Comparison of ENCODE assay signal across 1 fruit fly cellular context in genomic region chr2L:8001694-8002627, dm6.
TF ChIP-seq lines count a peak whose summit lies in the region.

No protein-coding gene starts in this region.

TF ChIP-seq in whole organism, embryonic, 481 proteins besides CTCF, POLR2A, EP300 and RAD21 (continued from another document and continues in another):
- TF ChIP-seq al (GFP tag; IDR thresholded peaks at IDR 0.05; lab: Robert Waterston, UW): peak; percentile 74; the same call in 1 of the 2 replicates
- TF ChIP-seq rib (GFP tag; IDR thresholded peaks at IDR 0.05; lab: Robert Waterston, UW): 0 out of 2 replicates have a peak, but pooled peaks have one; percentile 28
- TF ChIP-seq bigmax (GFP tag; optimal IDR thresholded peaks at IDR 0.05; lab: Kevin White, UChicago): no peak
- peak; percentile 86 for TF ChIP-seq CG3847 (GFP tag; IDR thresholded peaks at IDR 0.05; lab: Robert Waterston, UW)
- TF ChIP-seq ash1 (GFP tag; optimal IDR thresholded peaks at IDR 0.05; lab: Kevin White, UChicago): no peak
- TF ChIP-seq CG9609 (GFP tag; optimal IDR thresholded peaks at IDR 0.05; lab: Kevin White, UChicago): peak; percentile 71
- TF ChIP-seq mirr (GFP tag; optimal IDR thresholded peaks at IDR 0.05; lab: Kevin White, UChicago): peak; percentile 71
- peak; percentile 91 for TF ChIP-seq lab (GFP tag; optimal IDR thresholded peaks at IDR 0.05; lab: Kevin White, UChicago)
- TF ChIP-seq sob (GFP tag; IDR thresholded peaks at IDR 0.05; lab: Robert Waterston, UW): peak; percentile 87
- TF ChIP-seq CG34224 (GFP tag; IDR thresholded peaks at IDR 0.05; lab: Robert Waterston, UW; ENCODE audit: partially characterized antibody): no peak; the same call in 2 of the 3 replicates
- peak; percentile 65 for TF ChIP-seq CG9876 (GFP tag; optimal IDR thresholded peaks at IDR 0.05; lab: Kevin White, UChicago)
- peak; percentile 78 for TF ChIP-seq Antp (GFP tag; optimal IDR thresholded peaks at IDR 0.05; lab: Kevin White, UChicago)
- TF ChIP-seq CG2120 (GFP tag; optimal IDR thresholded peaks at IDR 0.05; lab: Kevin White, UChicago): peak; percentile 89
- no peak for TF ChIP-seq bbx (GFP tag; IDR thresholded peaks at IDR 0.05; lab: Robert Waterston, UW; ENCODE audit: partially characterized antibody)
- peak; percentile 59 for TF ChIP-seq sens-2 (GFP tag; IDR thresholded peaks at IDR 0.05; lab: Robert Waterston, UW)
- TF ChIP-seq crc (GFP tag; optimal IDR thresholded peaks at IDR 0.05; lab: Kevin White, UChicago): peak; percentile 69
- no peak for TF ChIP-seq CG42726 (GFP tag; IDR thresholded peaks at IDR 0.05; lab: Robert Waterston, UW; ENCODE audit: partially characterized antibody)
- peak; percentile 80; the same call in 2 of the 3 replicates for TF ChIP-seq CG11093 (GFP tag; IDR thresholded peaks at IDR 0.05; lab: Robert Waterston, UW)
- TF ChIP-seq maf-S (GFP tag; optimal IDR thresholded peaks at IDR 0.05; lab: Kevin White, UChicago): peak; percentile 68
- TF ChIP-seq YL-1 (GFP tag; optimal IDR thresholded peaks at IDR 0.05; lab: Kevin White, UChicago): peak; percentile 61
- TF ChIP-seq Xbp1 (GFP tag; optimal IDR thresholded peaks at IDR 0.05; lab: Kevin White, UChicago): peak; percentile 90
- TF ChIP-seq CG34376 (GFP tag; optimal IDR thresholded peaks at IDR 0.05; lab: Kevin White, UChicago): peak; percentile 84
- TF ChIP-seq Jarid2 (GFP tag; optimal IDR thresholded peaks at IDR 0.05; lab: Kevin White, UChicago): peak; percentile 71
- TF ChIP-seq Dbx (GFP tag; IDR thresholded peaks at IDR 0.05; lab: Robert Waterston, UW): peak; percentile 76
- no peak for TF ChIP-seq vnd (GFP tag; IDR thresholded peaks at IDR 0.05; lab: Robert Waterston, UW; ENCODE audit: partially characterized antibody)
- peak; percentile 74 for TF ChIP-seq jumu (GFP tag; optimal IDR thresholded peaks at IDR 0.05; lab: Kevin White, UChicago)
- TF ChIP-seq sens (GFP tag; lab: Kevin White, UChicago): peak; percentile 95
- TF ChIP-seq CG10959 (GFP tag; IDR thresholded peaks at IDR 0.05; lab: Robert Waterston, UW): peak; percentile 40; the same call in 1 of the 2 replicates
- no peak for TF ChIP-seq cg (GFP tag; optimal IDR thresholded peaks at IDR 0.05; lab: Kevin White, UChicago)
- peak; percentile 82 for TF ChIP-seq Camta (GFP tag; optimal IDR thresholded peaks at IDR 0.05; lab: Kevin White, UChicago)
- peak; percentile 92 for TF ChIP-seq CG2712 (tag; optimal IDR thresholded peaks at IDR 0.05; lab: Kevin White, UChicago)
- peak; percentile 85 for TF ChIP-seq CG11723 (GFP tag; optimal IDR thresholded peaks at IDR 0.05; lab: Kevin White, UChicago)
- peak; percentile 93 for TF ChIP-seq Sox100B (GFP tag; optimal IDR thresholded peaks at IDR 0.05; lab: Kevin White, UChicago)
- peak; percentile 94 for TF ChIP-seq nmo (GFP tag; optimal IDR thresholded peaks at IDR 0.05; lab: Kevin White, UChicago)
- TF ChIP-seq Ada2b (GFP tag; IDR thresholded peaks at IDR 0.05; lab: Robert Waterston, UW): peak; percentile 90
- no peak for TF ChIP-seq lov (optimal IDR thresholded peaks at IDR 0.05; lab: Kevin White, UChicago)
- TF ChIP-seq lov (GFP tag; IDR thresholded peaks at IDR 0.05; lab: Robert Waterston, UW): 0 out of 3 replicates have a peak, but pooled peaks have one; percentile 59
- no peak for TF ChIP-seq sc (optimal IDR thresholded peaks at IDR 0.05; lab: Kevin White, UChicago)
- peak; percentile 81 for TF ChIP-seq sc (GFP tag; optimal IDR thresholded peaks at IDR 0.05; lab: Kevin White, UChicago)
- peak; percentile 80 for TF ChIP-seq CG4820 (GFP tag; optimal IDR thresholded peaks at IDR 0.05; lab: Kevin White, UChicago)
- peak; percentile 89 for TF ChIP-seq HHEX (GFP tag; optimal IDR thresholded peaks at IDR 0.05; lab: Kevin White, UChicago)
- TF ChIP-seq fd102C (GFP tag; optimal IDR thresholded peaks at IDR 0.05; lab: Kevin White, UChicago): peak; percentile 65
- peak; percentile 78 for TF ChIP-seq CG14014 (GFP tag; IDR thresholded peaks at IDR 0.05; lab: Robert Waterston, UW)
- TF ChIP-seq Trl (optimal IDR thresholded peaks at IDR 0.05; lab: Kevin White, UChicago): no peak
- peak; percentile 11 for TF ChIP-seq Trl (GFP tag; optimal IDR thresholded peaks at IDR 0.05; lab: Kevin White, UChicago)
- TF ChIP-seq nerfin-2 (GFP tag; IDR thresholded peaks at IDR 0.05; lab: Robert Waterston, UW; ENCODE audit: partially characterized antibody): no peak
- TF ChIP-seq CG18599 (GFP tag; optimal IDR thresholded peaks at IDR 0.05; lab: Kevin White, UChicago): peak; percentile 89
- TF ChIP-seq br (optimal IDR thresholded peaks at IDR 0.05; lab: Kevin White, UChicago): no peak
- peak; percentile 80 for TF ChIP-seq Sox102F (GFP tag; optimal IDR thresholded peaks at IDR 0.05; lab: Kevin White, UChicago)
- TF ChIP-seq CG6791 (GFP tag; IDR thresholded peaks at IDR 0.05; lab: Robert Waterston, UW; ENCODE audit: partially characterized antibody): no peak
- TF ChIP-seq CG12104 (GFP tag; optimal IDR thresholded peaks at IDR 0.05; lab: Kevin White, UChicago): peak; percentile 90
- peak; percentile 80; the same call in 2 of the 3 replicates for TF ChIP-seq ci (GFP tag; IDR thresholded peaks at IDR 0.05; lab: Robert Waterston, UW)
- peak; percentile 60 for TF ChIP-seq CG18011 (GFP tag; optimal IDR thresholded peaks at IDR 0.05; lab: Kevin White, UChicago)
- TF ChIP-seq peb (GFP tag; IDR thresholded peaks at IDR 0.05; lab: Robert Waterston, UW): peak; percentile 66
- peak; percentile 62 for TF ChIP-seq Hmx (GFP tag; optimal IDR thresholded peaks at IDR 0.05; lab: Kevin White, UChicago)
- peak; percentile 89 for TF ChIP-seq tin (GFP tag; optimal IDR thresholded peaks at IDR 0.05; lab: Kevin White, UChicago)
- peak; percentile 13 for TF ChIP-seq Hey (tag; optimal IDR thresholded peaks at IDR 0.05; lab: Kevin White, UChicago)
- peak; percentile 84 for TF ChIP-seq az2 (GFP tag; optimal IDR thresholded peaks at IDR 0.05; lab: Kevin White, UChicago)
- TF ChIP-seq Drgx (GFP tag; IDR thresholded peaks at IDR 0.05; lab: Robert Waterston, UW): peak; percentile 91
- peak; percentile 42 for TF ChIP-seq Fer2 (tag; optimal IDR thresholded peaks at IDR 0.05; lab: Kevin White, UChicago)
- peak; percentile 79 for TF ChIP-seq shn (GFP tag; optimal IDR thresholded peaks at IDR 0.05; lab: Kevin White, UChicago)
- TF ChIP-seq CG6689 (GFP tag; IDR thresholded peaks at IDR 0.05; lab: Robert Waterston, UW): peak; percentile 85
- TF ChIP-seq CG8089 (GFP tag; optimal IDR thresholded peaks at IDR 0.05; lab: Kevin White, UChicago): peak; percentile 77
- peak; percentile 66; the same call in 2 of the 3 replicates for TF ChIP-seq CG2889 (GFP tag; IDR thresholded peaks at IDR 0.05; lab: Robert Waterston, UW)
- peak; percentile 41; the same call in 1 of the 3 replicates for TF ChIP-seq jigr1 (GFP tag; IDR thresholded peaks at IDR 0.05; lab: Robert Waterston, UW)
- peak; percentile 58 for TF ChIP-seq sima (GFP tag; optimal IDR thresholded peaks at IDR 0.05; lab: Kevin White, UChicago)
- TF ChIP-seq CG13624 (GFP tag; optimal IDR thresholded peaks at IDR 0.05; lab: Kevin White, UChicago): peak; percentile 86
- TF ChIP-seq CG18619 (GFP tag; optimal IDR thresholded peaks at IDR 0.05; lab: Kevin White, UChicago): peak; percentile 88
- TF ChIP-seq CG8290 (GFP tag; optimal IDR thresholded peaks at IDR 0.05; lab: Kevin White, UChicago): peak; percentile 37
- peak in 1 of 2 experiments; percentile 67 for TF ChIP-seq CG8290 (tag; optimal IDR thresholded peaks at IDR 0.05; lab: Kevin White, UChicago)
- TF ChIP-seq da (GFP tag; optimal IDR thresholded peaks at IDR 0.05; lab: Kevin White, UChicago): peak; percentile 30
- TF ChIP-seq CG3281 (GFP tag; optimal IDR thresholded peaks at IDR 0.05; lab: Kevin White, UChicago): peak; percentile 91
- no peak for TF ChIP-seq sr (GFP tag; IDR thresholded peaks at IDR 0.05; lab: Robert Waterston, UW)
- peak; percentile 74; the same call in 2 of the 3 replicates for TF ChIP-seq otp (GFP tag; IDR thresholded peaks at IDR 0.05; lab: Robert Waterston, UW)
- TF ChIP-seq Spps (tag; optimal IDR thresholded peaks at IDR 0.05; lab: Kevin White, UChicago): peak; percentile 64
- peak; percentile 90 for TF ChIP-seq CG10209 (GFP tag; optimal IDR thresholded peaks at IDR 0.05; lab: Kevin White, UChicago)
- peak; percentile 100 for TF ChIP-seq cwo (GFP tag; optimal IDR thresholded peaks at IDR 0.05; lab: Kevin White, UChicago)
- peak; percentile 84 for TF ChIP-seq nom (GFP tag; optimal IDR thresholded peaks at IDR 0.05; lab: Kevin White, UChicago)
- peak; percentile 85 for TF ChIP-seq sug (tag; optimal IDR thresholded peaks at IDR 0.05; lab: Kevin White, UChicago)
- 0 out of 3 replicates have a peak, but pooled peaks have one; percentile 50 for TF ChIP-seq ken (GFP tag; IDR thresholded peaks at IDR 0.05; lab: Robert Waterston, UW)
- peak; percentile 75 for TF ChIP-seq Six4 (GFP tag; optimal IDR thresholded peaks at IDR 0.05; lab: Kevin White, UChicago)
- peak; percentile 90 for TF ChIP-seq Atf-2 (GFP tag; optimal IDR thresholded peaks at IDR 0.05; lab: Kevin White, UChicago)
- TF ChIP-seq eyg (GFP tag; optimal IDR thresholded peaks at IDR 0.05; lab: Kevin White, UChicago): peak; percentile 63
- no peak for TF ChIP-seq dimm (GFP tag; IDR thresholded peaks at IDR 0.05; lab: Robert Waterston, UW)
- peak; percentile 54; the same call in 1 of the 2 replicates for TF ChIP-seq CG17612 (GFP tag; IDR thresholded peaks at IDR 0.05; lab: Robert Waterston, UW)
- TF ChIP-seq oc (tag; optimal IDR thresholded peaks at IDR 0.05; lab: Kevin White, UChicago): peak; percentile 64
- TF ChIP-seq ab (GFP tag; optimal IDR thresholded peaks at IDR 0.05; lab: Kevin White, UChicago): peak; percentile 35
- peak; percentile 91 for TF ChIP-seq Ptx1 (GFP tag; IDR thresholded peaks at IDR 0.05; lab: Robert Waterston, UW)
- TF ChIP-seq HLHmδ (GFP tag; optimal IDR thresholded peaks at IDR 0.05; lab: Kevin White, UChicago): no peak
- peak; percentile 67 for TF ChIP-seq CG1792 (GFP tag; optimal IDR thresholded peaks at IDR 0.05; lab: Kevin White, UChicago)
- TF ChIP-seq CG30403 (GFP tag; optimal IDR thresholded peaks at IDR 0.05; lab: Kevin White, UChicago): peak; percentile 94
- peak; percentile 86 for TF ChIP-seq CG7372 (GFP tag; IDR thresholded peaks at IDR 0.05; lab: Robert Waterston, UW)
- TF ChIP-seq CG10654 (GFP tag; optimal IDR thresholded peaks at IDR 0.05; lab: Kevin White, UChicago): peak; percentile 73
- no peak for TF ChIP-seq tll (GFP tag; optimal IDR thresholded peaks at IDR 0.05; lab: Kevin White, UChicago)
- TF ChIP-seq CG17186 (GFP tag; optimal IDR thresholded peaks at IDR 0.05; lab: Kevin White, UChicago): no peak
- TF ChIP-seq hb (GFP tag; IDR thresholded peaks at IDR 0.05; lab: Robert Waterston, UW; ENCODE audit: partially characterized antibody): no peak
- TF ChIP-seq CG4424 (GFP tag; optimal IDR thresholded peaks at IDR 0.05; lab: Kevin White, UChicago): peak; percentile 93
- peak; percentile 30 for TF ChIP-seq CG3995 (GFP tag; optimal IDR thresholded peaks at IDR 0.05; lab: Kevin White, UChicago)
- TF ChIP-seq Bgb (GFP tag; IDR thresholded peaks at IDR 0.05; lab: Robert Waterston, UW; ENCODE audit: partially characterized antibody): no peak
- peak; percentile 87 for TF ChIP-seq lmd (GFP tag; IDR thresholded peaks at IDR 0.05; lab: Robert Waterston, UW)
- no peak for TF ChIP-seq Scr (GFP tag; IDR thresholded peaks at IDR 0.05; lab: Robert Waterston, UW; ENCODE audit: partially characterized antibody)
- peak; percentile 89 for TF ChIP-seq Fer1 (GFP tag; optimal IDR thresholded peaks at IDR 0.05; lab: Kevin White, UChicago)
- peak; percentile 88 for TF ChIP-seq CG12391 (tag; optimal IDR thresholded peaks at IDR 0.05; lab: Kevin White, UChicago)
- peak; percentile 56 for TF ChIP-seq CG2202 (tag; optimal IDR thresholded peaks at IDR 0.05; lab: Kevin White, UChicago)
- TF ChIP-seq pum (GFP tag; optimal IDR thresholded peaks at IDR 0.05; lab: Kevin White, UChicago): peak; percentile 71
- peak; percentile 78 for TF ChIP-seq CG17359 (tag; optimal IDR thresholded peaks at IDR 0.05; lab: Kevin White, UChicago)
- TF ChIP-seq D (optimal IDR thresholded peaks at IDR 0.05; lab: Kevin White, UChicago): no peak
- TF ChIP-seq D (GFP tag; optimal IDR thresholded peaks at IDR 0.05; lab: Kevin White, UChicago): peak; percentile 89
- peak; percentile 84 to 85 for TF ChIP-seq dpn (GFP tag; optimal IDR thresholded peaks at IDR 0.05; lab: Kevin White, UChicago)
- peak; percentile 84 for TF ChIP-seq CG1602 (GFP tag; optimal IDR thresholded peaks at IDR 0.05; lab: Kevin White, UChicago)
- TF ChIP-seq CG17829 (tag; optimal IDR thresholded peaks at IDR 0.05; lab: Kevin White, UChicago): peak; percentile 91
- TF ChIP-seq Neu2 (GFP tag; optimal IDR thresholded peaks at IDR 0.05; lab: Kevin White, UChicago; ENCODE audit: borderline replicate concordance): no peak
- peak; percentile 78 for TF ChIP-seq grn (GFP tag; optimal IDR thresholded peaks at IDR 0.05; lab: Kevin White, UChicago)
- no peak for TF ChIP-seq HmgD (GFP tag; optimal IDR thresholded peaks at IDR 0.05; lab: Kevin White, UChicago)
- TF ChIP-seq CoRest (tag; optimal IDR thresholded peaks at IDR 0.05; lab: Kevin White, UChicago): peak; percentile 93
- peak; percentile 59; the same call in 1 of the 2 replicates for TF ChIP-seq CG6272 (GFP tag; IDR thresholded peaks at IDR 0.05; lab: Robert Waterston, UW)
- TF ChIP-seq CG8765 (GFP tag; IDR thresholded peaks at IDR 0.05; lab: Robert Waterston, UW): no peak
- TF ChIP-seq CG32767 (GFP tag; IDR thresholded peaks at IDR 0.05; lab: Robert Waterston, UW): peak; percentile 84
- TF ChIP-seq CG17385 (GFP tag; optimal IDR thresholded peaks at IDR 0.05; lab: Kevin White, UChicago): peak; percentile 87
- TF ChIP-seq CG15269 (tag; optimal IDR thresholded peaks at IDR 0.05; lab: Kevin White, UChicago): peak; percentile 91
- TF ChIP-seq CG11695 (GFP tag; IDR thresholded peaks at IDR 0.05; lab: Robert Waterston, UW): peak; percentile 93
- TF ChIP-seq Mad (GFP tag; optimal IDR thresholded peaks at IDR 0.05; lab: Kevin White, UChicago): peak; percentile 56
- TF ChIP-seq Max (GFP tag; optimal IDR thresholded peaks at IDR 0.05; lab: Kevin White, UChicago): peak; percentile 87
- peak; percentile 79 for TF ChIP-seq Ssrp (tag; optimal IDR thresholded peaks at IDR 0.05; lab: Kevin White, UChicago)
- TF ChIP-seq hth (optimal IDR thresholded peaks at IDR 0.05; lab: Kevin White, UChicago): no peak
- TF ChIP-seq twi (tag; optimal IDR thresholded peaks at IDR 0.05; lab: Kevin White, UChicago): peak; percentile 70
- TF ChIP-seq pzg (GFP tag; optimal IDR thresholded peaks at IDR 0.05; lab: Kevin White, UChicago): no peak
- TF ChIP-seq CG2875 (GFP tag; optimal IDR thresholded peaks at IDR 0.05; lab: Kevin White, UChicago): peak; percentile 78
- peak; percentile 82 for TF ChIP-seq danr (GFP tag; IDR thresholded peaks at IDR 0.05; lab: Robert Waterston, UW)
